Fruit fly (Drosophila melanogaster): ENCODE data around the gene ClC-a.

DNA sequence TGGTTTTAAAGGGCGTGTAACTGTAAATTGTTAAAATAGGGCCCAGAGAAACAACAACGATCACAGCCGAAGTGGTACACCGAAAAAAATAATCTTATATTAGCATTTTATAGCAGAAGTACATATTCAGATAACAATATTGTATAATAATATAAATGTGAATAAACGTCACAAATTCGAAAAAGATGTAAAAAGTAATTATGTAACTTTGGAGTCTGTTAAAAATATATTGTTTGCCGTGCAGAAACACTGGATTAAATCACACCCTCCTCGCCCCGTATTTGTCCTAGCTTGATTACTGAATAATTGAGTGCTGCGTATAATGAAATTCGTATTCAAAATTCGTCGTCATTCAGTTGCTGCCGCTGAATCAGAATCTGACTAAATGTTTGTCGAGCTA, 42.1 kb upstream of the ClC-a start:
- no peak for TF ChIP-seq Sin3A (optimal IDR thresholded peaks at IDR 0.05)
- no peak for TF ChIP-seq h (optimal IDR thresholded peaks at IDR 0.05)
- TF ChIP-seq psq (optimal IDR thresholded peaks at IDR 0.05): no peak
- TF ChIP-seq insv (optimal IDR thresholded peaks at IDR 0.05): no peak
- TF ChIP-seq ttk (optimal IDR thresholded peaks at IDR 0.05): no peak

All from Kc167 (cell line).